Worm (Caenorhabditis elegans): ENCODE measurements around the gene R02E12.12.

- TF ChIP-seq pat-9 (tag; optimal IDR thresholded peaks at IDR 0.05), result no peak
- TF ChIP-seq lim-6 (tag; optimal IDR thresholded peaks at IDR 0.05), result no peak
- no peak for TF ChIP-seq ets-4 (tag; optimal IDR thresholded peaks at IDR 0.05)
- no peak for TF ChIP-seq elt-2 (tag; optimal IDR thresholded peaks at IDR 0.05)
- no peak for TF ChIP-seq K02D7.2 (tag; optimal IDR thresholded peaks at IDR 0.05)
- no peak for TF ChIP-seq fax-1 (tag; optimal IDR thresholded peaks at IDR 0.05)
- TF ChIP-seq ceh-9 (tag; optimal IDR thresholded peaks at IDR 0.05), result no peak
- TF ChIP-seq elt-4 (tag; optimal IDR thresholded peaks at IDR 0.05), result no peak
- TF ChIP-seq ceh-14 (tag; optimal IDR thresholded peaks at IDR 0.05), result no peak
Measured at ce11 chrX:4005014-4005413, 1.7 kb downstream of the R02E12.12 start, which contains the start of gene R02E12.4.

Measured in whole organism, late embryonic.